Fruit fly (Drosophila melanogaster) whole organism, embryonic: ENCODE data around the gene CG12256.

ENCODE experiments used
- CG3847 ChIP-seq: fragments of 200-800 bp; sonication (Bioruptor generic); IDR thresholded peaks from 2 replicates; pipeline ENCODE4 v1.3.6; 2022; ENCODE audit warnings: missing biosample characterization, missing genetic modification characterization
- CrebB ChIP-seq: fragments of 200-800 bp; sonication (Bioruptor generic); optimal IDR thresholded peaks from 3 replicates; lab custom pipeline; 2018; ENCODE audit warnings: missing biosample characterization, mild to moderate bottlenecking, missing genetic modification characterization
- esg ChIP-seq: fragments of 200-800 bp; sonication (Bioruptor generic); conservative IDR thresholded peaks from 2 replicates; pipeline ENCODE4 v1.3.6; 2022; ENCODE audit warnings: missing biosample characterization, missing genetic modification characterization
- sens ChIP-seq: fragments of 200-800 bp; sonication (Bioruptor generic); peaks from one replicate; lab custom pipeline; 2016; ENCODE audit warnings: missing biosample characterization, missing genetic modification characterization
- yki ChIP-seq: fragments of >200 bp; optimal IDR thresholded peaks from 3 replicates; lab custom pipeline; 2018

- TF ChIP-seq CG3847 (no peak), CrebB (tag; lab: Kevin White, UChicago) (no peak), esg (GFP tag; lab: Robert Waterston, UW) (no peak), yki (no peak), sens (GFP tag; lab: Kevin White, UChicago) (no peak)
These were observed 32.3 kb upstream of the CG12256 start, which contains the start of the genes CG44037 and svp for dm6 chr3R:12258437-12258836.
